Fruit fly (Drosophila melanogaster): ENCODE measurements around the gene yata.

yata gene

DNA sequence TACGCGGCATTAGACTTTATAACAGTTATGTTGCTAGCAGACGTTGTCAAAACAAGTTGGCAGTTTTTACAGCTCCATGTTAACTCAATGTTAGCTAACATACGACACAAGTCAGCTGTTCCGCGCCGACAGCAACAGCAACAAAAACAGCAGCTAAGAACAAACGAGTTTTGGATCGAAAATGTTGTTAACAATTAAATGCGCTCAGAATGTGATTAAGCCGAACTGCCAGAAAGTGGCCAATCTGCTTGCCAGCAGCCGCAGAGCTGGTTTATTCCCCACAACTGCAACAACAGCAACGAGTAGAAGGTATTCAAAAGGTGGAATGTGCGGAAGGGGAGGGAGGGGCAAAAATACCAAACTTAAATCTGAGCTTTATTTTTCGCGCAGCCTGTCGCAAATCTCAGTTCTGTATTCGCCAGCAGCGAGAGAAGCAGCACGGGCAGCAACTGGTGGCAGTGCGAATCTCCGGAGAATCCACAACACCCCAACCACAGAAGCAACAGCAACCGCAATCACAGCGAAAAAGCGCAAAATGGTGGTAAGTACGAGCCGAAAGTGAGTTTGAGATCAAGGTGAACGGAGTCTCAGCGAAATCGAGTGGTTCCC lies 25.9 kb upstream of the yata start, which contains the start of gene Pcd:
Pcd (plus strand) TSS at position 116 of the 609 bp plus-strand sequence.
- TF ChIP-seq CTCF (optimal IDR thresholded peaks at IDR 0.05) (no peak), CG8478 (optimal IDR thresholded peaks at IDR 0.05) (no peak)

DNA sequence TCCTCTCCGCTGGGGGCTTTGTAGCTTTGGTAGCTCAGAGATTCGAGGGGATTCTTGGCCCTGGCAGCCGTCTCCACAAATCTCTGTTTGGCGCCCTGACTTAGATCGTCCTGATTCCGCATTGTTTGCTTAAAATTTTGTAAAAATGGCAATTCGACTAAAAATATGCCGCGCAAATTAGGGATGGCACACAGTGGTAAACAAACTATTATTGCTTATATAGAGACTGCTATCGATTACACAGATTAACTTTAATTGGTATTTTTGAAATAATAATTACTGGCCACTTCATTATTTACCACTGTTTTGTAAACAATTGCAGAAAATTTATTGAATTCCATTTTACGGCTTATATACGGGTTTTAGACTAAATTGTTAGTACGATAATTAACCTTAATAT lies 24.3 kb upstream of the yata start, which contains the start of the genes Naa40 and CG18731:
Naa40 (minus strand) TSS at position 206 of the 400 bp plus-strand sequence.
CG18731 (plus strand) TSS at position 283 of the 400 bp plus-strand sequence.
- TF ChIP-seq CTCF (optimal IDR thresholded peaks at IDR 0.05) (no peak), CG8478 (optimal IDR thresholded peaks at IDR 0.05) (no peak)

- no peak for TF ChIP-seq CG8478 (optimal IDR thresholded peaks at IDR 0.05)
- TF ChIP-seq CTCF (optimal IDR thresholded peaks at IDR 0.05), result peak; percentile 52
Measured at dm6 chr3R:29725577-29726240, 23.3 kb upstream of the yata start, which contains the start of gene Kul. Kul (plus strand) TSS chr3R:29725830.

DNA sequence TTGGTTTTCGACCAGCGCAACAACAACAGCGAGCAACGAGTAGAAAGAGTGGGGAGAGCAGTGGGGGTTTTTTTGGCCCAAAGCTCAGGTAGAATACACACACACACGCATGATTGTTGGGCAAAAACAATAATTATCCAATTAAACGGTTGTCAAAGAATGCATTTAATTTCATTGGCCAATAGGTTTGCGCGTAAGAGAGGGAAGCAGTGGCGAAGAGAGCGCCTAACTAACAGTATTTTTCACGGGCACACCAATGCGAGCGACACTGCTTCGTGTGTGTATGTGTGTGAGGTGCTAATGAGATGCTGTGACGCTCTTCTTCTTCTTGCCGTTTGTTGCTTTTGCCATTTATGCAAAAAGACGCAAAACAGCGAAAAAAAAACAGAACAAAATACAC lies 22.7 kb upstream of the yata start:
- TF ChIP-seq CTCF (optimal IDR thresholded peaks at IDR 0.05) (no peak), CG8478 (optimal IDR thresholded peaks at IDR 0.05) (no peak)

- TF ChIP-seq CG8478 (optimal IDR thresholded peaks at IDR 0.05), result no peak
- TF ChIP-seq CTCF (optimal IDR thresholded peaks at IDR 0.05), result no peak
Measured at dm6 chr3R:29736678-29737093, 12.3 kb upstream of the yata start, which contains the start of the genes CG7601 and CIA30. CG7601 (minus strand) TSS chr3R:29736745. CIA30 (plus strand) TSS chr3R:29736965.

dm6 chr3R:29737891-29738290 lies 11.1 kb upstream of the yata start, which contains the start of gene Gnpnat:
Gnpnat (plus strand) TSS chr3R:29738275.
- TF ChIP-seq CTCF (optimal IDR thresholded peaks at IDR 0.05) (no peak), CG8478 (optimal IDR thresholded peaks at IDR 0.05) (no peak)

dm6 chr3R:29740078-29740477 lies 8.9 kb upstream of the yata start:
- TF ChIP-seq CG8478 (optimal IDR thresholded peaks at IDR 0.05), result no peak
- no peak for TF ChIP-seq CTCF (optimal IDR thresholded peaks at IDR 0.05)

dm6 chr3R:29745056-29745455 lies 4.0 kb upstream of the yata start, which contains the start of the genes Wdr24 and IntS11:
Wdr24 (minus strand) TSS chr3R:29745092.
IntS11 (plus strand) TSS chr3R:29745337.
- TF ChIP-seq CTCF (optimal IDR thresholded peaks at IDR 0.05) (peak; percentile 18 to 55), CG8478 (optimal IDR thresholded peaks at IDR 0.05) (no peak)

dm6 chr3R:29749304-29750066 lies 466 bp downstream of the yata start:
- TF ChIP-seq CTCF (optimal IDR thresholded peaks at IDR 0.05) (no peak), CG8478 (optimal IDR thresholded peaks at IDR 0.05) (peak; percentile 35)

DNA sequence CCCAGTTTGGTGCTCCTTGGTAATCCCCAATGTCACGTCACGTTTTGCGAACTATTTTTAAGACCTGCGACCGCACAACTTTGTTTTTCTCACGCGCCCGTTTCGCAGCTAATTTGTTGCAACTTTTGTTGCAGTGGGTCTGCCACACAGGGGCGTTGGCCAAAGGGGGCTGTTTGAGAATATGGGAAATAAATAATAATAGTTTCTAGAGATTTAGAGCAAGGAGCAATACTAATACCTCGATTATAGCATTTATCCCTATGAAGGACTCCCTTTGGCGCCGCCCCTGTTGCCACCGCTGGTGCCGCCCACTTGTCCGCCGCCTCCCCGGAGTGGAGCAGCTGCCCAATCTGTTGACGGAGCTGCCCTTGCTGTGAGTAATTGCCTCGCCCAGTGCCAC lies 6.2 kb downstream of the yata start:
- TF ChIP-seq CTCF (optimal IDR thresholded peaks at IDR 0.05), result no peak

DNA sequence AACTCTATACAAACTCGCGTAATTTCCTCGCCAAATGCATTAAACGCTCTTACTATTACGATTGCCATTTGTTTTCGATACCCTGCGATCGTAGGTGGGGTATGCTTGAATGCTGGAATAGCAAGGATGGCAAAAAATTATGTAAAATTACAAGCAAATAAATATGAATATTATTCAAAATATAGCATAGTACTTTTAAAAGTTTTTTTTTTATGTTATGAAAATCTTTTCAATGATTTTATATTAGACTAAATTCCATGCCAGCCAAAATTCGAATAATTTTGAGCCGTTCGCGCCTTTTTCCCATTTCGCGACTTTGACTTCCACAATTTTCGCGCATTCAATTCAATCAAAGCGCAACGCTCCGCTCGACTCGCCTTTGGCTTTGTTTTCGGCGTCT lies 7.1 kb downstream of the yata start:
- TF ChIP-seq CG8478 (optimal IDR thresholded peaks at IDR 0.05), result no peak
- no peak for TF ChIP-seq CTCF (optimal IDR thresholded peaks at IDR 0.05)

dm6 chr3R:29757226-29757625 lies 8.2 kb downstream of the yata start:
- TF ChIP-seq CTCF (optimal IDR thresholded peaks at IDR 0.05), result no peak
- no peak for TF ChIP-seq CG8478 (optimal IDR thresholded peaks at IDR 0.05)

DNA sequence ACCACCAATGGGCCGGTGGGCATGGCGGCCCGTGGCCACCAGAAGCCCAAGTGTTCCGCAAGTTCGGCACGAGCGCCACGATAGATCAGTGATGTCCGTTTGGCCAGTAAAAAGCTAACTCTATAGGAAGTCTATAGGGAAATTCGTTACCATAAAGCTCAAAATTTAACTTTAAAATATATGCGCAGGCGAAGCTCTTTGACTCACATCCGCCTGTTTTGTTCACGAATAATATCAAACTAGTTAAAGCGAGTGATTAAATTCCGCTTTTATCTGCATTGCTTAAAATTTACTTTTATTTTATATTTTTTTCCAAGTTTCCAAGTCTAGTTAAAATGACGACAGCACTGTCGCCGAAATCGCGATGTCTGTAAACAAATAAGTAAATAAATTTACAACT lies 8.7 kb downstream of the yata start:
- TF ChIP-seq CTCF (optimal IDR thresholded peaks at IDR 0.05), result no peak
- TF ChIP-seq CG8478 (optimal IDR thresholded peaks at IDR 0.05), result peak; percentile 48

- no peak for TF ChIP-seq CTCF (optimal IDR thresholded peaks at IDR 0.05)
- no peak for TF ChIP-seq CG8478 (optimal IDR thresholded peaks at IDR 0.05)
Measured at dm6 chr3R:29758129-29758733, 9.2 kb downstream of the yata start.

- no peak for TF ChIP-seq CG8478 (optimal IDR thresholded peaks at IDR 0.05)
- TF ChIP-seq CTCF (optimal IDR thresholded peaks at IDR 0.05), result no peak
Measured at dm6 chr3R:29758734-29759131, 9.7 kb downstream of the yata start.

Measured in S2 (cell line).